Fruit fly (Drosophila melanogaster): Measurements from ENCODE around the gene CG43997.

Gene CG43997

dm6 chrX:17021435-17021834, 1.9 kb upstream of the CG43997 start (continued):
- no peak for TF ChIP-seq scrt (GFP tag; optimal IDR thresholded peaks at IDR 0.05)
- TF ChIP-seq Drgx (GFP tag; IDR thresholded peaks at IDR 0.05) = no peak
- TF ChIP-seq sr (GFP tag; IDR thresholded peaks at IDR 0.05) = no peak
- TF ChIP-seq maf-S (GFP tag; optimal IDR thresholded peaks at IDR 0.05) = no peak
- 0 out of 2 replicates have a peak, but pooled peaks have one; percentile 33 for TF ChIP-seq ttk (GFP tag; IDR thresholded peaks at IDR 0.05)
- peak; percentile 12 for TF ChIP-seq CG3281 (GFP tag; optimal IDR thresholded peaks at IDR 0.05)
- no peak for TF ChIP-seq jigr1 (GFP tag; IDR thresholded peaks at IDR 0.05)
- TF ChIP-seq CG6813 (GFP tag; optimal IDR thresholded peaks at IDR 0.05) = peak; percentile 18
- no peak for TF ChIP-seq da (GFP tag; optimal IDR thresholded peaks at IDR 0.05)
- TF ChIP-seq MBD-R2 (GFP tag; IDR thresholded peaks at IDR 0.05) = no peak
- peak; percentile 17 for TF ChIP-seq CG9817 (tag; optimal IDR thresholded peaks at IDR 0.05)
- peak; percentile 10 for TF ChIP-seq CG1603 (tag; optimal IDR thresholded peaks at IDR 0.05)
- TF ChIP-seq CG6791 (GFP tag; IDR thresholded peaks at IDR 0.05; ENCODE audit: partially characterized antibody) = no peak
- peak; percentile 11 for TF ChIP-seq CG17385 (GFP tag; optimal IDR thresholded peaks at IDR 0.05)
- TF ChIP-seq cwo (GFP tag; optimal IDR thresholded peaks at IDR 0.05) = peak; percentile 15
- TF ChIP-seq Ets97D (GFP tag; optimal IDR thresholded peaks at IDR 0.05) = no peak
- no peak for TF ChIP-seq sim (GFP tag; IDR thresholded peaks at IDR 0.05)
- no peak for TF ChIP-seq CG16779 (GFP tag; IDR thresholded peaks at IDR 0.05)
- TF ChIP-seq tin (GFP tag; optimal IDR thresholded peaks at IDR 0.05) = peak; percentile 2
- TF ChIP-seq chn (GFP tag; optimal IDR thresholded peaks at IDR 0.05) = no peak
- TF ChIP-seq CG7556 (GFP tag; optimal IDR thresholded peaks at IDR 0.05) = peak; percentile 23
- no peak for TF ChIP-seq CG11695 (GFP tag; IDR thresholded peaks at IDR 0.05)
- TF ChIP-seq cg (GFP tag; optimal IDR thresholded peaks at IDR 0.05) = no peak
- TF ChIP-seq Ssrp (tag; optimal IDR thresholded peaks at IDR 0.05) = no peak
- peak; percentile 9 for TF ChIP-seq btn (GFP tag; optimal IDR thresholded peaks at IDR 0.05)
- TF ChIP-seq nmo (GFP tag; optimal IDR thresholded peaks at IDR 0.05) = no peak
- no peak for TF ChIP-seq E2f2 (GFP tag; IDR thresholded peaks at IDR 0.05)
- no peak for TF ChIP-seq Bteb2 (GFP tag; optimal IDR thresholded peaks at IDR 0.05)
- TF ChIP-seq mld (GFP tag; IDR thresholded peaks at IDR 0.05; ENCODE audit: partially characterized antibody) = no peak
- no peak for TF ChIP-seq danr (GFP tag; IDR thresholded peaks at IDR 0.05)
- no peak for TF ChIP-seq HLH3B (GFP tag; IDR thresholded peaks at IDR 0.05)
- peak; percentile 43; the same call in 1 of the 2 replicates for TF ChIP-seq sisA (GFP tag; IDR thresholded peaks at IDR 0.05)
- TF ChIP-seq vvl (GFP tag; IDR thresholded peaks at IDR 0.05) = no peak
- TF ChIP-seq corto (GFP tag; optimal IDR thresholded peaks at IDR 0.05) = no peak
- no peak for TF ChIP-seq CG1792 (GFP tag; optimal IDR thresholded peaks at IDR 0.05)
- TF ChIP-seq YL-1 (GFP tag; optimal IDR thresholded peaks at IDR 0.05) = no peak
- TF ChIP-seq klu (GFP tag; IDR thresholded peaks at IDR 0.05) = no peak
- TF ChIP-seq CG12299 (tag; optimal IDR thresholded peaks at IDR 0.05) = no peak
- TF ChIP-seq stc (GFP tag; IDR thresholded peaks at IDR 0.05) = no peak
- TF ChIP-seq CG3838 (GFP tag; optimal IDR thresholded peaks at IDR 0.05) = no peak
- no peak for TF ChIP-seq CG10654 (GFP tag; optimal IDR thresholded peaks at IDR 0.05)
- no peak for TF ChIP-seq CG3995 (GFP tag; optimal IDR thresholded peaks at IDR 0.05)
- TF ChIP-seq pan (optimal IDR thresholded peaks at IDR 0.05) = no peak
- peak in 1 of 2 experiments; percentile 29 for TF ChIP-seq pan (GFP tag; optimal IDR thresholded peaks at IDR 0.05 in 1 of 2, IDR thresholded peaks at IDR 0.05 in 1 of 2)
- TF ChIP-seq CG32772 (GFP tag; IDR thresholded peaks at IDR 0.05) = no peak
- TF ChIP-seq Sox102F (GFP tag; optimal IDR thresholded peaks at IDR 0.05) = peak; percentile 15
- TF ChIP-seq lola (GFP tag; optimal IDR thresholded peaks at IDR 0.05) = no peak
- no peak for TF ChIP-seq Xrp1 (GFP tag; IDR thresholded peaks at IDR 0.05)
- TF ChIP-seq CG30403 (GFP tag; optimal IDR thresholded peaks at IDR 0.05) = peak; percentile 26
- no peak for TF ChIP-seq Fer2 (tag; optimal IDR thresholded peaks at IDR 0.05)
- no peak for TF ChIP-seq az2 (GFP tag; optimal IDR thresholded peaks at IDR 0.05)
- peak; percentile 38; the same call in 1 of the 2 replicates for TF ChIP-seq slbo (GFP tag; IDR thresholded peaks at IDR 0.05)
